Worm (Caenorhabditis elegans): Measurements from ENCODE around the gene rhgf-2.
A peak's percentile ranks its signal among the peaks of the same experiment; 100 is the strongest.

The rhgf-2 gene

ce11 chrII:4090790-4091189, 9.8 kb upstream of the rhgf-2 start:
- TF ChIP-seq tbx-2 (tag; optimal IDR thresholded peaks at IDR 0.05) (no peak), hlh-30 (tag; optimal IDR thresholded peaks at IDR 0.05; ENCODE audit: insufficient read depth) (peak; percentile 16)

ce11 chrII:4091828-4092227, 8.8 kb upstream of the rhgf-2 start, which contains the start of gene R11F4.1:
R11F4.1 (plus strand) TSS chrII:4091930.
- TF ChIP-seq ceh-18 (tag; optimal IDR thresholded peaks at IDR 0.05) = no peak
- TF ChIP-seq ceh-48 (tag; optimal IDR thresholded peaks at IDR 0.05) = no peak
- no peak for TF ChIP-seq ceh-34 (tag; optimal IDR thresholded peaks at IDR 0.05)
- TF ChIP-seq pros-1 (tag; optimal IDR thresholded peaks at IDR 0.05) = no peak
- no peak for TF ChIP-seq fax-1 (tag; optimal IDR thresholded peaks at IDR 0.05)
- TF ChIP-seq zip-5 (tag; optimal IDR thresholded peaks at IDR 0.05) = no peak
- TF ChIP-seq hlh-15 (tag; optimal IDR thresholded peaks at IDR 0.05) = no peak
- no peak for TF ChIP-seq nhr-11 (tag; optimal IDR thresholded peaks at IDR 0.05)
- no peak for TF ChIP-seq ama-1 (optimal IDR thresholded peaks at IDR 0.05)
- no peak for TF ChIP-seq ceh-19 (GFP tag; optimal IDR thresholded peaks at IDR 0.05)

- no peak for TF ChIP-seq ceh-45 (GFP tag; IDR thresholded peaks at IDR 0.05)
- no peak for TF ChIP-seq pax-1 (tag; optimal IDR thresholded peaks at IDR 0.05)
- no peak for TF ChIP-seq ceh-30 (tag; optimal IDR thresholded peaks at IDR 0.05)
- no peak for TF ChIP-seq tbx-2 (tag; optimal IDR thresholded peaks at IDR 0.05)
- TF ChIP-seq sox-2 (GFP tag; IDR thresholded peaks at IDR 0.05) = no peak
Measured at ce11 chrII:4092502-4092901, 8.1 kb upstream of the rhgf-2 start.

DNA sequence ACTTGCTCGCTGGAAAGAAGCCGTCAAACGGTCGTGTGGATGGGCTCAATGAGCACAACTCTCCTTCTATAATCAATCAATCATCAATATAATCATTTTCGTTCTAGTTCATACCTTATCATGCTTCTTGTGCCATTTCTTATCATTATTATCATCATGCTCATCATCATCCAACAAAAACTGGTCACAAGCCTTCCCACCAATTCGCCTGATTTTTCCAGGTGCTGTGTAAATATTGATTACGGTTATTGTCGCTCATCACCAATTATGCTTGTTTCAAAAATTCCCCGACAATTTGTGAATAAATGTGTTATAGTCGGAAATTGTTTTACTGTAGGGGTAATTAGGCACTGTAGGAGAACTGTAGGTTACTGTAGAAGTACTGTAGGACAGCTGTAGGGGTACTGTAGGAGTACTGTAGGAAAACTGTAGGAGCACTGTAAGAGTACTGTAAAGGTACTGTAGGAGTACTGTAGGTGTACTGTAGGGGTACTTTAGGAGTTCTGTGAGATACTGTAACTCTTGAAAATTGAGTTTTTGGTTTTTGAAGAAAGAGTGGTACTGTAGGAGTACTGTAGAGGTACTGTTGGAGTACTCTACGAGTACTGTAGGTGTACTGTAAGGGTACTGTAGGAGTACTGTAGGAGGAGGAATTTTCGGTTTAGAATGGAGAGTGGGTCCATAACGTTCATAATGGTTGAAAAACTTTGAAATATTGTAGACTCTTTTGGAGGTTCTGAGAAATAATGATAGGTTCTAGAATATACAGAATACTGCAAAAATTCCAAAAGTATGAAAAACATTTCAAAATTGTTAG, 6.3 kb upstream of the rhgf-2 start:
- TF ChIP-seq ceh-48 (tag; optimal IDR thresholded peaks at IDR 0.05) = no peak
- peak; percentile 77 for TF ChIP-seq elt-2 (tag; optimal IDR thresholded peaks at IDR 0.05)
- TF ChIP-seq F13H6.1 (tag; optimal IDR thresholded peaks at IDR 0.05) = no peak
- no peak for TF ChIP-seq ceh-2 (tag; optimal IDR thresholded peaks at IDR 0.05)
- no peak for TF ChIP-seq Y22D7AL.16 (tag; optimal IDR thresholded peaks at IDR 0.05)
- TF ChIP-seq C38D4.7 (GFP tag; optimal IDR thresholded peaks at IDR 0.05) = peak; percentile 31

- TF ChIP-seq rnt-1 (tag; optimal IDR thresholded peaks at IDR 0.05) = peak; percentile 17
- TF ChIP-seq tbx-7 (tag; optimal IDR thresholded peaks at IDR 0.05) = no peak
- no peak for TF ChIP-seq ceh-34 (tag; optimal IDR thresholded peaks at IDR 0.05)
- peak; percentile 20 for TF ChIP-seq ceh-31 (tag; optimal IDR thresholded peaks at IDR 0.05)
- no peak for TF ChIP-seq gmeb-2 (tag; optimal IDR thresholded peaks at IDR 0.05)
- TF ChIP-seq C38D4.7 (GFP tag; optimal IDR thresholded peaks at IDR 0.05) = no peak
- TF ChIP-seq unc-55 (GFP tag; optimal IDR thresholded peaks at IDR 0.05) = peak; percentile 4
- peak; percentile 63 for TF ChIP-seq ref-2 (tag; optimal IDR thresholded peaks at IDR 0.05)
- no peak for TF ChIP-seq pax-1 (tag; optimal IDR thresholded peaks at IDR 0.05)
- TF ChIP-seq syd-9 (tag; optimal IDR thresholded peaks at IDR 0.05) = no peak
Measured at ce11 chrII:4098759-4099158, 1.8 kb upstream of the rhgf-2 start.

DNA sequence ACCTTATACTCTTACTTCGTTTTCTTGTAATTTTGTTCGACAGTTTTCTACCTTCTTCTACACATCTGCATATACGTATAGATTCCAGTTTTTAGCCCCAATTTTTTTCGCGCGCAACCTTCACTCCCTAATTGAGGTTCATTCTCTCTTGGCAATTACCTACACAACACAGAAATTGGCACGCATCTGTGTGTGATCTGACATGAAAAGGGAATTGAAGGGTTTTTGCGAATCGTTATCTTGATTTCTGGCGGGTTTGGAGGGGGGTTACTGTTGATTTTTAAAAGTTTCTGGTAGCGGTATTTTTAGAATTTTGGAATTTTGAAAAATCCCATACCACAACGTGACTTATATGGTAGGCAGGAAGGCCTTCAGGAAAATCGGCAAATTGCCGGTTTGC, 2.1 kb downstream of the rhgf-2 start:
- no peak for TF ChIP-seq K02D7.2 (tag; optimal IDR thresholded peaks at IDR 0.05)
- no peak for TF ChIP-seq dmd-4 (tag; optimal IDR thresholded peaks at IDR 0.05; ENCODE audit: borderline replicate concordance)
- TF ChIP-seq pax-1 (tag; optimal IDR thresholded peaks at IDR 0.05) = no peak
- TF ChIP-seq pqm-1 (tag; optimal IDR thresholded peaks at IDR 0.05) = no peak
- no peak for TF ChIP-seq pros-1 (tag; optimal IDR thresholded peaks at IDR 0.05)
- no peak for TF ChIP-seq C38D4.7 (GFP tag; optimal IDR thresholded peaks at IDR 0.05)
- no peak for TF ChIP-seq ceh-14 (tag; optimal IDR thresholded peaks at IDR 0.05)
- no peak for TF ChIP-seq C08G9.2 (tag; optimal IDR thresholded peaks at IDR 0.05)
- no peak for TF ChIP-seq hlh-30 (tag; optimal IDR thresholded peaks at IDR 0.05; ENCODE audit: insufficient read depth)
